Fruit fly (Drosophila melanogaster) S2 (cell line): ENCODE data around the gene siz.

ENCODE experiments used
- CG8478 ChIP-seq: fragments of >200 bp; optimal IDR thresholded peaks from 2 replicates; lab custom pipeline; 2018
- CTCF ChIP-seq, 2 experiments: fragments of >200 bp; optimal IDR thresholded peaks; 2 replicates each; lab custom pipeline; 2018

The siz gene

DNA sequence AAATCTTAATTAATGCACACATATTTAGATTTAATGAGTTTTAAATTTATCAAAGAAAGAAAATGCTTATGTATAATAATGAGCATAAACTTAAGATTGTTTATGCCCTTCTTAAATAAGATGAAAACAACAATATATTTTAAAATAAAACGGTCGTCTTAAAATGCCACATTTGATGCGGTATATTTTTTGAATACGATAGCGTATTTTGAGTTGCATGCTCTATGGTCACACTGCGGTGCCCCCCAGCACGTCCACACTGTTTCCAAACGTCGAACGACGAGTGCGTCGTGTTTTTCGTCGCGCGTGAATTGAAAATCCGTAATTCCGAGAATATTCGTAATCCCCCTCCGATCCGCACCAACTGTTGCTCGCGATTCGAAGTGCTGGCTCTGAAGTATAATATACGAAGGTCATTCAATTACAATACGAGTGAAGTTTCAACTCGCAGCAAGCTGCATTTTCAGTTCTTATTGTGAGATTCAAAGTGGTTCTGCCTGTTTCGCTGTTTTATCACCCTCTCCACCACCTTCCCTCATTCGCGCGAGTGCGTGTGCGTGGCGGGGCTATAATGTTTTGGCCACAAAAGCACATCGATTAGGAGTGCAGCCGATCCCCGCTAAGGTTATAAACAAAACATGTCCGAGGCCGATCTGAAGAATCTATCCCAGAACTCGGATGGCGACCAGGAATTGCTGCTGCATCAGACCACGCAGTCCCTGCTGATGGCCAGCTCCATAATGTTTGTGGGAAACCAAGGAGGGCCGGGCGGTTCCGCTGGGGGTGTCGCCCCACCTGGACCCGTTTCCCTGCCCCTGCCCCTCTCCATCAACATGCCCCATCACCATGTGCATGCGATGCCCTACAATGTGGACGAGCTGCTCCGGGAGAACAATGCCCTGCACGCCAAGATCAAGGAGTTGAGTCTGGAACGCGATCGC is at the start of gene siz:
siz (plus strand) TSS at position 255 of the 941 bp plus-strand sequence.
- TF ChIP-seq CTCF (optimal IDR thresholded peaks at IDR 0.05; lab: Kevin White, UChicago) (no peak), CG8478 (lab: Kevin White, UChicago) (no peak)

dm6 chr3L:20986929-20987363 is 47.4 kb upstream of the siz start:
- TF ChIP-seq CG8478 (lab: Kevin White, UChicago) (no peak), CTCF (optimal IDR thresholded peaks at IDR 0.05; lab: Kevin White, UChicago) (no peak)

- no peak for TF ChIP-seq CG8478 (lab: Kevin White, UChicago)
- no peak for TF ChIP-seq CTCF (optimal IDR thresholded peaks at IDR 0.05; lab: Kevin White, UChicago)
Measured at dm6 chr3L:20987895-20988294, 46.4 kb upstream of the siz start.

- TF ChIP-seq CTCF (optimal IDR thresholded peaks at IDR 0.05; lab: Kevin White, UChicago) (no peak), CG8478 (lab: Kevin White, UChicago) (no peak)
Measured at dm6 chr3L:20988862-20989261, 45.5 kb upstream of the siz start.

dm6 chr3L:20990231-20990630 is 44.1 kb upstream of the siz start:
- TF ChIP-seq CTCF (optimal IDR thresholded peaks at IDR 0.05; lab: Kevin White, UChicago) (no peak), CG8478 (lab: Kevin White, UChicago) (no peak)

dm6 chr3L:20991373-20991772 is 43.0 kb upstream of the siz start, which contains the start of gene CG12984:
CG12984 (plus strand) TSS chr3L:20991673.
- TF ChIP-seq CG8478 (lab: Kevin White, UChicago) (no peak), CTCF (optimal IDR thresholded peaks at IDR 0.05; lab: Kevin White, UChicago) (no peak)

dm6 chr3L:20999639-21000038 is 34.7 kb upstream of the siz start:
- TF ChIP-seq CTCF (optimal IDR thresholded peaks at IDR 0.05; lab: Kevin White, UChicago) (peak; percentile 48 to 56), CG8478 (lab: Kevin White, UChicago) (no peak)

DNA sequence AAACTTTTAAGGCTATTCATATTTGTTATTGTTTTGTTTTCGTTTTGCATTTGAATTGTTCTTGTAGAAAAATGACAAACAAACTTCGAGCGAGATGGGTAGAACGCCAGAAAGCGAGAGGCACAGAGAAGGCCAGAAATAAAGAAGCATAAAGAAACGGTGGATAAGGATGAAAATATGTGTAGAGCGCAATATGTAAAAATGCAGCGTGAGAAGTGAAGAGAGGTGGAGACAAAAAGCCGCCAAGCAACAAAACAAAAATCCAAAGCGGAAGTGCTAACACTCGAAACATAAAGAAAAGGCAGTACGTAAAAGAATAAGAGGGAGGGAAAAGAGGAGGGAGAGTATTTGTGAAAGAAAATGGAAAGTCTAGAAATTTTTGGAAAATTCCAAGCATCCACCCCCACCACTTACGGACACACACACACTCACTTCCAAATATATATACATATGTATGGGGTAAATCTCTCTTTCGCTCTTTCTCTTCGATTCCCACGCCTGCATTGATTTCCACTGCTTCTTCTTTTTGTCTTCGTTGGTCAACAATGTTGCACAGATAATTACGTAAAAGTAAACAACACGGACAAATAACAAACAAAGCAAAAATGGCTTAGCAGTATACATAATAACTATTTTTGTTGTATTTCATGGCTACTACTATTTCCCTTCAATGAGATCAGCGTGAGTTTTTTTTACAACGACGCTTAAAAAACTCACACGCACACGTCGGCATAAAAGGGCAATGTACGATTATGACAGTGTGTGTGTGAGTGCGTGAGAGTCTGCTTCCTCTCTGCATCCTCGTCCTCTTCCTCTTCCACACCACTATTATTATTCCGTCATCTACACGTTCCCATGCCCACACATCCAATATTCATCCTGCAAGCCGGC is 26.7 kb upstream of the siz start:
- TF ChIP-seq CG8478 (lab: Kevin White, UChicago) (no peak), CTCF (optimal IDR thresholded peaks at IDR 0.05; lab: Kevin White, UChicago) (no peak)

dm6 chr3L:21008255-21008815 is 26.0 kb upstream of the siz start:
- TF ChIP-seq CG8478 (lab: Kevin White, UChicago), result no peak
- no peak for TF ChIP-seq CTCF (optimal IDR thresholded peaks at IDR 0.05; lab: Kevin White, UChicago)

DNA sequence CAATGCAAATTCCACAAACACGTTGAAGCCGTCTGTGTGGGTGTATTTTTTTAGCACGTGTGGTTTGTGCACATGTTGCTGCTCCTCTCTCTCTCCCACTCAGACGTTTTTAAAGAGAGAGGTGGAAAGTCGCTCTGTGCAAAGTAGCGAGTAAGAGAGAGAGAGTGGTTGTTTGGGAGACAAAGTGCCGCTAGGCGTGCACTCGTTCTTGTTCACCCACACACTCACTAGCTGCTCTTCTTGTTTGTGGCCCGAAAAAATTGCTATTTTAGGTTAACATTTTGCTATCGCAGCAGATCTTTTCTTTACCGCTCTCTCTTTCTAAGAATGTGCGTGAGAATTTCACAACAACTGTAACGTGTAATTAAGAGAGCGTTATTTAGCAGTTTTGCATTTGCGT is 25.4 kb upstream of the siz start:
- TF ChIP-seq CG8478 (lab: Kevin White, UChicago), result no peak
- no peak for TF ChIP-seq CTCF (optimal IDR thresholded peaks at IDR 0.05; lab: Kevin White, UChicago)

- TF ChIP-seq CG8478 (lab: Kevin White, UChicago) (no peak), CTCF (optimal IDR thresholded peaks at IDR 0.05; lab: Kevin White, UChicago) (no peak)
Measured at dm6 chr3L:21009405-21010120, 24.8 kb upstream of the siz start.

dm6 chr3L:21010846-21011607 is 23.3 kb upstream of the siz start:
- TF ChIP-seq CG8478 (lab: Kevin White, UChicago) (no peak), CTCF (optimal IDR thresholded peaks at IDR 0.05; lab: Kevin White, UChicago) (no peak)

DNA sequence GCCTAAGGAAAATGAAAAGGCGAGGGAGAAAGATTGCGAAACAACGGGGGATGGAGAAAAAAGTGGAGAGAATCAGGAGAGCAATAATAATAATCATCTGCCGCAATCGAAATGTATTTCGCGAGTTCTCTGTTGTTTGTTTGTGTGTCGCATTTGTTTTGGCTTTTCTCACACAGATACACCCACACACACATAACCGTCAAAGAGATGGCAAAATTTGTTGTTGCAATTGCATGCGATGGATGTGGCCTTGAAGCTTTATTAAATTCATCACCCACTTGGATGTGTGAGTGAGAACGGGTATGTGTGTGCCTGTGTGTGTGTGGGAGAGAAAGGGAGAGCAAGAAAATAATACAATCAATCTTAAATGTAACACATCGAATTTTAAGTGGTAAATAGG is 22.6 kb upstream of the siz start:
- TF ChIP-seq CG8478 (lab: Kevin White, UChicago), result no peak
- no peak for TF ChIP-seq CTCF (optimal IDR thresholded peaks at IDR 0.05; lab: Kevin White, UChicago)
